Fruit fly (Drosophila melanogaster) whole organism, embryonic: ENCODE measurements around the gene CG14005.

Experiments
- BtbVII ChIP-seq: fragments of 200-800 bp; sonication (Bioruptor generic); optimal IDR thresholded peaks from 3 replicates; lab custom pipeline; 2017; ENCODE audit warnings: missing biosample characterization, mild to moderate bottlenecking, missing genetic modification characterization
- C15 ChIP-seq: fragments of 200-800 bp; sonication (Bioruptor generic); IDR thresholded peaks from 3 replicates; pipeline ENCODE4 v1.3.6; 2022; ENCODE audit warnings: missing biosample characterization, missing genetic modification characterization
- CG10267 ChIP-seq: fragments of 200-800 bp; sonication (Bioruptor generic); optimal IDR thresholded peaks from 2 replicates; lab custom pipeline; 2018; ENCODE audit warnings: missing biosample characterization, mild to moderate bottlenecking, missing genetic modification characterization, moderate library complexity
- CG10565 ChIP-seq: fragments of 200-800 bp; sonication (Bioruptor generic); optimal IDR thresholded peaks from 3 replicates; lab custom pipeline; 2016; ENCODE audit warnings: missing biosample characterization, mild to moderate bottlenecking, missing genetic modification characterization
- CG10654 ChIP-seq: fragments of 200-800 bp; sonication (Bioruptor generic); optimal IDR thresholded peaks from 2 replicates; lab custom pipeline; 2016; ENCODE audit warnings: missing biosample characterization, missing genetic modification characterization
- CG11723 ChIP-seq: fragments of 200-800 bp; sonication (Bioruptor generic); optimal IDR thresholded peaks from 2 replicates; lab custom pipeline; 2017; ENCODE audit warnings: missing biosample characterization, mild to moderate bottlenecking, missing genetic modification characterization
- CG12219 ChIP-seq: fragments of 200-800 bp; sonication (Bioruptor generic); optimal IDR thresholded peaks from 3 replicates; lab custom pipeline; 2018; ENCODE audit warnings: missing biosample characterization, mild to moderate bottlenecking, missing genetic modification characterization
- CG12769 ChIP-seq: fragments of 200-800 bp; sonication (Bioruptor generic); optimal IDR thresholded peaks from 2 replicates; lab custom pipeline; 2019; ENCODE audit warnings: missing biosample characterization, mild to moderate bottlenecking, missing genetic modification characterization, moderate library complexity
- CG18476 ChIP-seq: fragments of 200-800 bp; sonication (Bioruptor generic); optimal IDR thresholded peaks from 2 replicates; lab custom pipeline; 2016; ENCODE audit warnings: missing biosample characterization, mild to moderate bottlenecking, missing genetic modification characterization
- CG2678 ChIP-seq: fragments of 200-800 bp; sonication (Bioruptor generic); optimal IDR thresholded peaks from 3 replicates; lab custom pipeline; 2019; ENCODE audit warnings: missing biosample characterization, mild to moderate bottlenecking, missing genetic modification characterization, moderate library complexity
- CG32772 ChIP-seq: fragments of 200-800 bp; sonication (Bioruptor generic); IDR thresholded peaks from 2 replicates; pipeline ENCODE4 v1.3.6; 2022; ENCODE audit warnings: missing biosample characterization, missing genetic modification characterization
- CG34224 ChIP-seq: fragments of 200-800 bp; sonication (Bioruptor generic); IDR thresholded peaks from 3 replicates; pipeline ENCODE4 v1.3.6; 2022; ENCODE audit warnings: missing biosample characterization, missing genetic modification characterization; ENCODE audit not compliant: partially characterized antibody
- CG7372 ChIP-seq: fragments of 200-800 bp; sonication (Bioruptor generic); IDR thresholded peaks from 2 replicates; pipeline ENCODE4 v1.3.6; 2022; ENCODE audit warnings: missing biosample characterization, missing genetic modification characterization
- CG8765 ChIP-seq: fragments of 200-800 bp; sonication (Bioruptor generic); IDR thresholded peaks from 2 replicates; pipeline ENCODE4 v1.3.6; 2022; ENCODE audit warnings: missing biosample characterization, missing genetic modification characterization
- CG9817 ChIP-seq: fragments of 200-800 bp; sonication (Bioruptor generic); optimal IDR thresholded peaks from 2 replicates; lab custom pipeline; 2018; ENCODE audit warnings: missing biosample characterization, mild to moderate bottlenecking, missing genetic modification characterization, moderate library complexity
- D19A ChIP-seq: fragments of 200-800 bp; optimal IDR thresholded peaks from 3 replicates; lab custom pipeline; 2019; ENCODE audit warnings: missing biosample characterization, mild to moderate bottlenecking, missing genetic modification characterization, moderate library complexity
- Dref ChIP-seq: fragments of 200-800 bp; sonication (Bioruptor generic); IDR thresholded peaks from 2 replicates; pipeline ENCODE4 v1.3.6; 2022; ENCODE audit warnings: missing biosample characterization, missing genetic modification characterization
- GATAe ChIP-seq: fragments of 200-800 bp; sonication (Bioruptor generic); conservative IDR thresholded peaks from 2 replicates; pipeline ENCODE4 v1.3.6; 2022; ENCODE audit warnings: missing biosample characterization, missing genetic modification characterization
- Hr51 ChIP-seq, 2 experiments: fragments of 200-800 bp; sonication (Bioruptor generic); optimal IDR thresholded peaks; 2 replicates in 1 of 2; 3 replicates in 1 of 2; lab custom pipeline; 2016 to 2018; ENCODE audit warnings: missing biosample characterization in 2 of 2, missing genetic modification characterization in 2 of 2, mild to moderate bottlenecking in 1 of 2, moderate library complexity in 1 of 2
- Hr78 ChIP-seq, 2 experiments: fragments of 200-800 bp in 1 of 2; fragments of >200 bp in 1 of 2; sonication (Bioruptor generic) in 1 of 2; optimal IDR thresholded peaks; 2 replicates each; lab custom pipeline; 2017 to 2019; ENCODE audit warnings: missing biosample characterization in 2 of 2, missing genetic modification characterization in 2 of 2, mild to moderate bottlenecking in 1 of 2, moderate library complexity in 1 of 2
- Mad ChIP-seq: fragments of 200-800 bp; sonication (Bioruptor generic); optimal IDR thresholded peaks from 2 replicates; lab custom pipeline; 2016; ENCODE audit warnings: missing biosample characterization, missing genetic modification characterization
- Nf-YA ChIP-seq: fragments of 200-800 bp; sonication (Bioruptor generic); IDR thresholded peaks from 2 replicates; pipeline ENCODE4 v1.3.6; 2022; ENCODE audit warnings: missing biosample characterization, missing genetic modification characterization
- Rx ChIP-seq: fragments of 200-800 bp; sonication (Bioruptor generic); IDR thresholded peaks from 2 replicates; pipeline ENCODE4 v1.3.6; 2022; ENCODE audit warnings: missing biosample characterization, missing genetic modification characterization
- Six4 ChIP-seq: fragments of 200-800 bp; sonication (Bioruptor generic); optimal IDR thresholded peaks from 2 replicates; lab custom pipeline; 2016; ENCODE audit warnings: missing biosample characterization, missing genetic modification characterization
- Sry-δ ChIP-seq: fragments of 200-800 bp; sonication (Bioruptor generic); optimal IDR thresholded peaks from 2 replicates; lab custom pipeline; 2016; ENCODE audit warnings: missing biosample characterization, missing genetic modification characterization
- Xrp1 ChIP-seq: fragments of 200-800 bp; sonication (Bioruptor generic); IDR thresholded peaks from 2 replicates; pipeline ENCODE4 v1.3.6; 2022; ENCODE audit warnings: missing biosample characterization, missing genetic modification characterization
- YL-1 ChIP-seq: fragments of 200-800 bp; sonication (Bioruptor generic); optimal IDR thresholded peaks from 3 replicates; lab custom pipeline; 2017; ENCODE audit warnings: missing biosample characterization, mild to moderate bottlenecking, missing genetic modification characterization
- az2 ChIP-seq: fragments of 200-800 bp; sonication (Bioruptor generic); optimal IDR thresholded peaks from 3 replicates; lab custom pipeline; 2016; ENCODE audit warnings: missing biosample characterization, missing genetic modification characterization
- caup ChIP-seq: fragments of 200-800 bp; sonication (Bioruptor generic); optimal IDR thresholded peaks from 3 replicates; lab custom pipeline; 2017; ENCODE audit warnings: missing biosample characterization, mild to moderate bottlenecking, missing genetic modification characterization, moderate library complexity; ENCODE audit not compliant: severe bottlenecking
- crp ChIP-seq, 2 experiments: fragments of 200-800 bp; sonication (Bioruptor generic); optimal IDR thresholded peaks; 2 replicates in 1 of 2; 3 replicates in 1 of 2; lab custom pipeline; 2017; ENCODE audit warnings: missing biosample characterization in 2 of 2, missing genetic modification characterization in 2 of 2, mild to moderate bottlenecking in 1 of 2, moderate library complexity in 1 of 2
- en ChIP-seq: fragments of 200-800 bp; sonication (Bioruptor generic); optimal IDR thresholded peaks from 2 replicates; lab custom pipeline; 2016; ENCODE audit warnings: missing biosample characterization, missing genetic modification characterization
- esg ChIP-seq: fragments of 200-800 bp; sonication (Bioruptor generic); conservative IDR thresholded peaks from 2 replicates; pipeline ENCODE4 v1.3.6; 2022; ENCODE audit warnings: missing biosample characterization, missing genetic modification characterization
- exex ChIP-seq: fragments of 200-800 bp; sonication (Bioruptor generic); optimal IDR thresholded peaks from 4 replicates; lab custom pipeline; 2018; ENCODE audit warnings: missing biosample characterization, mild to moderate bottlenecking, missing genetic modification characterization, moderate library complexity
- hb ChIP-seq: fragments of 200-800 bp; sonication (Bioruptor generic); IDR thresholded peaks from 3 replicates; pipeline ENCODE4 v1.3.6; 2022; ENCODE audit warnings: missing biosample characterization, missing genetic modification characterization; ENCODE audit not compliant: partially characterized antibody
- lola ChIP-seq, 3 experiments: fragments of >200 bp in 2 of 3; fragments of 200-800 bp in 1 of 3; sonication (Bioruptor generic) in 1 of 3; optimal IDR thresholded peaks; 2 replicates each; lab custom pipeline; 2017 to 2019; ENCODE audit warnings: missing biosample characterization in 3 of 3, missing genetic modification characterization in 3 of 3, mild to moderate bottlenecking in 1 of 3, moderate library complexity in 1 of 3
- mam ChIP-seq: fragments of 200-800 bp; sonication (Bioruptor generic); optimal IDR thresholded peaks from 3 replicates; lab custom pipeline; 2016; ENCODE audit warnings: missing biosample characterization, missing genetic modification characterization
- sd ChIP-seq: fragments of 200-800 bp; sonication (Bioruptor generic); optimal IDR thresholded peaks from 3 replicates; lab custom pipeline; 2018; ENCODE audit warnings: missing biosample characterization, mild to moderate bottlenecking, missing genetic modification characterization, moderate library complexity
- sim ChIP-seq: fragments of 200-800 bp; sonication (Bioruptor generic); IDR thresholded peaks from 2 replicates; pipeline ENCODE4 v1.3.6; 2022; ENCODE audit warnings: missing biosample characterization, missing genetic modification characterization
- sisA ChIP-seq: fragments of 200-800 bp; sonication (Bioruptor generic); IDR thresholded peaks from 2 replicates; pipeline ENCODE4 v1.3.6; 2022; ENCODE audit warnings: missing biosample characterization, missing genetic modification characterization
- slbo ChIP-seq: fragments of 200-800 bp; sonication (Bioruptor generic); IDR thresholded peaks from 2 replicates; pipeline ENCODE4 v1.3.6; 2022; ENCODE audit warnings: missing biosample characterization, missing genetic modification characterization
- stc ChIP-seq: fragments of 200-800 bp; sonication (Bioruptor generic); IDR thresholded peaks from 2 replicates; pipeline ENCODE4 v1.3.6; 2022; ENCODE audit warnings: missing biosample characterization, missing genetic modification characterization
- sug ChIP-seq: fragments of 200-800 bp; optimal IDR thresholded peaks from 2 replicates; lab custom pipeline; 2019; ENCODE audit warnings: missing biosample characterization, mild to moderate bottlenecking, missing genetic modification characterization, moderate library complexity
- trem ChIP-seq: fragments of 200-800 bp; optimal IDR thresholded peaks from 3 replicates; lab custom pipeline; 2019; ENCODE audit warnings: missing biosample characterization, mild to moderate bottlenecking, missing genetic modification characterization, moderate library complexity
- ttk ChIP-seq: fragments of 200-800 bp; sonication (Bioruptor generic); IDR thresholded peaks from 2 replicates; pipeline ENCODE4 v2.1.2; 2022; ENCODE audit warnings: missing biosample characterization, missing genetic modification characterization
- vfl ChIP-seq: fragments of 200-800 bp; sonication (Bioruptor generic); optimal IDR thresholded peaks from 2 replicates; lab custom pipeline; 2016; ENCODE audit warnings: missing biosample characterization, missing genetic modification characterization
- vvl ChIP-seq: fragments of 200-800 bp; sonication (Bioruptor generic); IDR thresholded peaks from 2 replicates; pipeline ENCODE4 v1.3.6; 2022; ENCODE audit warnings: missing biosample characterization, missing genetic modification characterization
- z ChIP-seq: fragments of 200-800 bp; sonication (Bioruptor generic); IDR thresholded peaks from 3 replicates; pipeline ENCODE4 v1.3.6; 2022; ENCODE audit warnings: missing biosample characterization, missing genetic modification characterization

The CG14005 gene

DNA sequence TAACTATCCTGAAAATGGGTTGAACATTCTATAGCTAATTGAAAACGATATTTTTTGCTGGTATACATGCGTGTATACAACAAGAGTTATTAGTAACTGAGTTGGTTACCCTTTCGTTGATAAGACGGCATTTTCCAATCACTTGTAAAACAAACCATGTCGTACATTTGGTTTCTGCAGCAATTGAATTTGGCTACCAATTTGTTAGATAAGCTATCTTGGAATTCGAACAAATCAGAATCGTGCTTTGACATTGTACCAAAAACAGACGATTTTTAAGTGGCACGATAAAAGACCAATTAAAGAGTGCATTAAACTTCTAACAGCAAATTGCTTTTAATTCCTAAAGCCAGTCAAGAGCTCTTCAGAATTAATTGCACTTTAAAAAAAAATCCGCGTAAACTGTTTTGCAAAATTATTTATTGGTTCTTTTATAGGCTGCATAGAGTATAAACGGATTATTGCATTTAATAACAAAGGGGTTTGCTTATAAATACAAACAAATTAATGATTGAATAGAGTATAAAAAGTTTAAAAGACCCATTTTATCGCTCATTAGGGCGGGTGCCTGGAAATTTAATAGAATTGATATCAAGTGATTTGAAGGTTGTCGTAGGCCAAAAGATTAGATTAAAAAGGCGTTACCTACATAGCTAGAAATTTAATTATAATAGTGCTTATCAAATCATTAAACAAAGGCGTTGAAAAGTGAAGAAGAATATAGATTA, 10.8 kb downstream of the CG14005 start (continued):
- TF ChIP-seq CG9817 (no peak), hb (GFP tag; lab: Robert Waterston, UW) (no peak), CG7372 (GFP tag; lab: Robert Waterston, UW) (no peak), sug (tag; lab: Kevin White, UChicago) (peak; percentile 27), Dref (GFP tag; lab: Robert Waterston, UW) (no peak), vvl (GFP tag; lab: Robert Waterston, UW) (no peak), mam (GFP tag; lab: Kevin White, UChicago) (no peak), caup (peak; percentile 61), CG34224 (GFP tag; lab: Robert Waterston, UW) (no peak), CG10267 (tag; lab: Kevin White, UChicago) (no peak), en (GFP tag; lab: Kevin White, UChicago) (no peak), lola (GFP tag; optimal IDR thresholded peaks at IDR 0.05; lab: Kevin White, UChicago) (no peak), trem (tag; lab: Kevin White, UChicago) (no peak), vfl (no peak), CG11723 (no peak), Hr78 (GFP tag; optimal IDR thresholded peaks at IDR 0.05; lab: Kevin White, UChicago) (no peak), BtbVII (GFP tag; lab: Kevin White, UChicago) (no peak), Xrp1 (GFP tag; lab: Robert Waterston, UW) (0 out of 2 replicates have a peak, but pooled peaks have one; percentile 6), sisA (GFP tag; lab: Robert Waterston, UW) (no peak), CG10654 (GFP tag; lab: Kevin White, UChicago) (no peak), Mad (GFP tag; lab: Kevin White, UChicago) (no peak), Sry-δ (GFP tag; lab: Kevin White, UChicago) (no peak), D19A (peak; percentile 60), esg (no peak), sim (GFP tag; lab: Robert Waterston, UW) (no peak), az2 (GFP tag; lab: Kevin White, UChicago) (no peak), exex (tag; lab: Kevin White, UChicago) (peak; percentile 95), ttk (GFP tag; lab: Robert Waterston, UW) (no peak), Hr51 (GFP tag; optimal IDR thresholded peaks at IDR 0.05; lab: Kevin White, UChicago) (peak in 1 of 2 experiments; percentile 7), CG18476 (GFP tag; lab: Kevin White, UChicago) (no peak), CG10565 (GFP tag; lab: Kevin White, UChicago) (no peak), CG12219 (GFP tag; lab: Kevin White, UChicago) (no peak), Rx (GFP tag; lab: Robert Waterston, UW) (no peak), stc (GFP tag; lab: Robert Waterston, UW) (no peak), z (GFP tag; lab: Robert Waterston, UW) (no peak), Nf-YA (GFP tag; lab: Robert Waterston, UW) (no peak), sd (tag; lab: Kevin White, UChicago) (peak; percentile 88), CG2678 (peak; percentile 10), CG12769 (no peak), CG32772 (GFP tag; lab: Robert Waterston, UW) (no peak), crp (GFP tag; optimal IDR thresholded peaks at IDR 0.05; lab: Kevin White, UChicago) (no peak), CG8765 (GFP tag; lab: Robert Waterston, UW) (no peak), C15 (GFP tag; lab: Robert Waterston, UW) (no peak), YL-1 (GFP tag; lab: Kevin White, UChicago) (no peak), Six4 (GFP tag; lab: Kevin White, UChicago) (no peak), GATAe (peak; percentile 20; the same call in 1 of the 2 replicates), slbo (GFP tag; lab: Robert Waterston, UW) (no peak)
- TF ChIP-seq, all 482 proteins: peak for 19
